Worm (Caenorhabditis elegans): ENCODE results near the gene W02H3.3.

The W02H3.3 gene

DNA sequence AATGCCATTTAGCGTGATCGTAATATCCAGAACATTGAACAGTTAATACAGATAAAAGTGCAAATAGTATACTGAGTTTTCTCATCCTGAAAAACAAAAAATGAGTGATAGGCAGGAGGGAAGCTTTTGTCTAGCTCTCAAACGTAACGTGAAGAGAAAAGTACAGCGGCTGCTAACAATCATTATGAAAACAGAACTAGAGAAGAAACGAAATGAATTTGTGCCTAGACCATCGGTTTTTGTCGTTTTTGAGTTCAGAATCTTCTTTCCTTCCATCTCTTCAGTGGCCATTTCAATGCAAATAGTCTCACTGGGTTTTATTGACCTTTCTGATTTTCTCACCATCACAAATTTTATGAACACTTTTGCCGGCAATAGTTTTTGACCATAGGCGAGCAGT lies 12.8 kb downstream of the W02H3.3 start, which contains the start of gene W04G3.7:
Gene W04G3.7 (minus strand): TSS at position 101 of the 400 bp plus-strand sequence.
- TF ChIP-seq nhr-237 (tag; optimal IDR thresholded peaks at IDR 0.05) (no peak), snpc-4 (tag; optimal IDR thresholded peaks at IDR 0.05) (no peak), cnd-1 (tag; optimal IDR thresholded peaks at IDR 0.05) (no peak), mep-1 (tag; optimal IDR thresholded peaks at IDR 0.05) (no peak)

DNA sequence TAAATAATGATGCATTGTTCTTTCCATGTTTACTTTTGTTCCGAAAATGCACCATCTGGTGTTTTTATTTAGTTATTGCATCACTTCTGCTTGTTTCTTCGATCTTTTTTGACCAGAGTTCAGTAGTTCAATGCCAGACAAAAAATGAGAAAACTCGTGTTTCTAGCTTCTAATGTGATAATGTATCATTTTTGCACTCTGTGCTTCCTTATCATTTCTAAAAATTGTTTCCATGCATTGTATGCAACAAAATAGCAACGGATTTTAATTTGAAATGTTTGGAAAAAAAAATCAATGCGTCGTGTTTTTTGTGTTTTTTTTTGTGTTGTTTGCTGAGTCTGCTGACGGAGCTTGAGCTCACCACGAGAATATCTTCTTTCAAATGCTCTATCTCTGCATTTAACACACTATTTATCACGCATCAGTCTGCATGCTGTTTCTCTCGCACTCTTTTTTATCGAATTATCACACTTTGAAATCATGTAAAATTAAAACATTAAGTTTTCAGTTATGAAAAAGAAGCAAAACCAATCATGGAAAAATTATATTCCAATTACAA lies 17.7 kb downstream of the W02H3.3 start, which contains the start of gene sulp-7:
Gene sulp-7 (plus strand): TSS at position 509 of the 559 bp plus-strand sequence.
- TF ChIP-seq M03D4.4 (tag; optimal IDR thresholded peaks at IDR 0.05) (no peak), mls-2 (tag; optimal IDR thresholded peaks at IDR 0.05) (no peak), flh-1 (GFP tag; optimal IDR thresholded peaks at IDR 0.05) (no peak), snpc-4 (tag; optimal IDR thresholded peaks at IDR 0.05) (no peak), mab-5 (tag; optimal IDR thresholded peaks at IDR 0.05) (no peak), ces-1 (GFP tag; optimal IDR thresholded peaks at IDR 0.05) (no peak), unc-62 (GFP tag; optimal IDR thresholded peaks at IDR 0.05) (no peak), lin-13 (tag; optimal IDR thresholded peaks at IDR 0.05) (no peak), sem-2 (GFP tag; optimal IDR thresholded peaks at IDR 0.05) (no peak), cnd-1 (tag; optimal IDR thresholded peaks at IDR 0.05) (no peak), drap-1 (GFP tag; optimal IDR thresholded peaks at IDR 0.05) (no peak), unc-39 (tag; optimal IDR thresholded peaks at IDR 0.05) (no peak), nhr-237 (tag; optimal IDR thresholded peaks at IDR 0.05) (no peak), ztf-11 (tag; optimal IDR thresholded peaks at IDR 0.05) (no peak), nhr-76 (tag; optimal IDR thresholded peaks at IDR 0.05) (no peak), tbx-8 (GFP tag; optimal IDR thresholded peaks at IDR 0.05) (no peak), pha-4 (tag; optimal IDR thresholded peaks at IDR 0.05) (no peak), mep-1 (tag; optimal IDR thresholded peaks at IDR 0.05) (no peak), nhr-28 (tag; optimal IDR thresholded peaks at IDR 0.05) (no peak), zip-8 (tag; optimal IDR thresholded peaks at IDR 0.05) (no peak)

DNA sequence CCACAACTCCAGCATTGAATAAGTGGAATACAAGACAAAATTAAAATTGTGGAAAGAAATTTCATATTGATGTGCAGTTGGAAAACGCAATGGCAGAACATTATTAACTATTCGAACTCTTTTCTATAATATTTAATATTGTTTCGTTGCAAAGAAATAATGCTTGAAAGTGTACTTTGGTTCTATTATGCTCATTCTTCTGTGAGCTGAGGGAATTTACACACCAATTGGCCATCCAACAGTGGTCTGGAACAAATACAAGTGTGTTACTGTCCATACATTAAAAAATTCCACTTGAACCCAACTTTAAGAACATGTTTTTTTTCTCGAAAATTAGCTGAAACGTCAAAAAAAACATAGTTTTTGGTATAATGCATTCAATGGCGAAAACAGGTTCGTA lies 18.3 kb downstream of the W02H3.3 start, which contains the start of gene W04G3.13:
Gene W04G3.13 (minus strand): TSS at position 101 of the 400 bp plus-strand sequence.
- TF ChIP-seq mab-5 (tag; optimal IDR thresholded peaks at IDR 0.05) (no peak), ceh-83 (GFP tag; optimal IDR thresholded peaks at IDR 0.05) (no peak), snpc-4 (tag; optimal IDR thresholded peaks at IDR 0.05) (no peak), ztf-11 (tag; optimal IDR thresholded peaks at IDR 0.05) (no peak)

DNA sequence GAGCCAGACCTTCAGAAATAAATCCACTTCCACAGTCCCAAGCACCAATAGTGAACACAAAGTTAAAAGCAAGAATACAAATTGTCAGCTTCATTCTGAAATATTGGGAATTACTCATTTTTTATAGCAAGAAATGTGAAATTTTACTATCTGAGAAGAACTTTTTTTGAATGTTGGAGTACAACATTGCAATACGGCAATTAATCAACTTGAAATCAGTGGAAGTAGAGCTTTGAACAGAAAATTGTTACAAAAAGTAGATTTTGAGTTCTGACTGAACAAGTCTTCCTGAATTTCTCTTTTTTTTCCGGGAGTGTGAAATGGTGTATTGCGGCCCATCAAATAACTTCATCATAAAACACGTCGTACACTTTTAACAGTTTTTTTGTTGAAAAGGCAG lies 19.8 kb downstream of the W02H3.3 start, which contains the start of gene W04G3.10:
Gene W04G3.10 (minus strand): TSS at position 101 of the 400 bp plus-strand sequence.
- no peak for TF ChIP-seq ceh-39 (tag; optimal IDR thresholded peaks at IDR 0.05)
- no peak for TF ChIP-seq ham-2 (GFP tag; optimal IDR thresholded peaks at IDR 0.05)
- no peak for TF ChIP-seq unc-62 (GFP tag; optimal IDR thresholded peaks at IDR 0.05)
- no peak for TF ChIP-seq drap-1 (GFP tag; optimal IDR thresholded peaks at IDR 0.05)
- TF ChIP-seq ceh-43 (GFP tag; optimal IDR thresholded peaks at IDR 0.05) = no peak
- no peak for TF ChIP-seq unc-39 (tag; optimal IDR thresholded peaks at IDR 0.05)
- TF ChIP-seq nhr-28 (tag; optimal IDR thresholded peaks at IDR 0.05) = no peak

DNA sequence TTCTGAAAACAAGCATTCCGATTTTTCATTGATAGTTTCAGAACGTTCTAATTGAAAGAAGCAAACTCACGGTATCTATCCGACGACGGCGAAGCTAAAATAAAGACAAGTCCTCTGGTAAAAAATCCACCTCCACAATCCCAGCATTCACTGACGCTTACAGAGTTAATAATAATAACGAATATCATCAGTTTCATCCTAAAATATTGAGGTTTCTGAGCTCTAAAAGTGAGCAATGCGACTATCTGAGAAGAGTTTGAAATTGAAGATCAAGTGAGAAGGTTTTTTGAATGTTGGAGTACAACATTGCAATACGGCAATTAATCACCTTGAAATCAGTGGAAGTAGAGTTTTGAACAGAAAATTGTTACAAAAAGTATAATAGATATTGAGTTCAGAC lies 21.5 kb downstream of the W02H3.3 start, which contains the start of gene W04G3.12:
Gene W04G3.12 (minus strand): TSS at position 311 of the 400 bp plus-strand sequence.
- no peak for TF ChIP-seq lin-13 (tag; optimal IDR thresholded peaks at IDR 0.05)
- no peak for TF ChIP-seq nhr-28 (tag; optimal IDR thresholded peaks at IDR 0.05)
- TF ChIP-seq snpc-4 (tag; optimal IDR thresholded peaks at IDR 0.05) = no peak

DNA sequence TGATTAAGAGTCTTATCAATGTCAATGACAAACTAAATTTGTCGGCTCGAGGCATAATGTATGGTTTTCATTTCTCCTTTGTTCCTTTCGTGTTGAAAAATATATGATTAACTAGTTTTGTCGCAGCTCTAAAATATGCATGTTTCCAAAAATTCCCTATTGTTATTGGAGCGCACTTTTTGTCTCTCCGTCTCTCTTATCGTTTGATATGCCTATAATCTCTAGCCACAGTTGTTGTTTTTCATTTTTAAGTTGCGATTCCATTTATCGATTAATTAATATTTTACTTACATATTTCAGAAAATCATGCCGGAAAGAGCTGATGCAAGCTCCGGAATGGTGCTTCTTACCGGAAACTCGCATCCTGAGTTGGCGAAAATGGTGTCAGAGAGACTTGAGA lies 24.6 kb downstream of the W02H3.3 start, which contains the start of gene W04G3.5:
Gene W04G3.5 (plus strand): TSS at position 301 of the 400 bp plus-strand sequence.
- TF ChIP-seq unc-62 (GFP tag; optimal IDR thresholded peaks at IDR 0.05) (no peak), drap-1 (GFP tag; optimal IDR thresholded peaks at IDR 0.05) (no peak), sem-2 (GFP tag; optimal IDR thresholded peaks at IDR 0.05) (no peak), tbx-8 (GFP tag; optimal IDR thresholded peaks at IDR 0.05) (no peak), nhr-237 (tag; optimal IDR thresholded peaks at IDR 0.05) (no peak), lsy-2 (tag; optimal IDR thresholded peaks at IDR 0.05) (no peak), mep-1 (tag; optimal IDR thresholded peaks at IDR 0.05) (no peak), elt-3 (tag; optimal IDR thresholded peaks at IDR 0.05) (no peak), elt-1 (tag; optimal IDR thresholded peaks at IDR 0.05; ENCODE audit: borderline replicate concordance, insufficient read depth) (no peak), ztf-11 (tag; optimal IDR thresholded peaks at IDR 0.05) (no peak), unc-120 (tag; optimal IDR thresholded peaks at IDR 0.05; ENCODE audit: poor library complexity, severe bottlenecking) (no peak), blmp-1 (tag; optimal IDR thresholded peaks at IDR 0.05) (no peak), nhr-12 (tag; optimal IDR thresholded peaks at IDR 0.05) (no peak), snpc-4 (tag; optimal IDR thresholded peaks at IDR 0.05) (no peak), nhr-76 (tag; optimal IDR thresholded peaks at IDR 0.05) (no peak), ces-1 (GFP tag; optimal IDR thresholded peaks at IDR 0.05) (no peak), hlh-1 (tag; optimal IDR thresholded peaks at IDR 0.05) (no peak), ceh-43 (GFP tag; optimal IDR thresholded peaks at IDR 0.05) (no peak), nhr-28 (tag; optimal IDR thresholded peaks at IDR 0.05) (no peak)
